Worm (Caenorhabditis elegans) whole organism, L3 larva: ENCODE data around the gene ctsa-2.
A peak's percentile ranks its signal among the peaks of the same experiment; 100 is the strongest.

Source experiments
- R02D3.7 ChIP-seq: fragments of 150-350 bp; optimal IDR thresholded peaks from 2 replicates; lab custom pipeline; 2014; ENCODE audit warnings: missing biosample characterization, missing genetic modification characterization
- ZK546.5 ChIP-seq: sonication (generic microtip); optimal IDR thresholded peaks from 2 replicates; lab custom pipeline; 2017; ENCODE audit warnings: missing biosample characterization, missing genetic modification characterization
- aly-2 ChIP-seq: fragments of 150-350 bp; optimal IDR thresholded peaks from 2 replicates; lab custom pipeline; 2014; ENCODE audit warnings: missing biosample characterization, missing genetic modification characterization
- ama-1 ChIP-seq: fragments of 150-350 bp; optimal IDR thresholded peaks from 2 replicates; lab custom pipeline; 2018
- ceh-16 ChIP-seq: sonication (generic microtip); optimal IDR thresholded peaks from 2 replicates; lab custom pipeline; 2017; ENCODE audit warnings: missing biosample characterization, missing genetic modification characterization
- ceh-28 ChIP-seq: fragments of 150-350 bp; optimal IDR thresholded peaks from 2 replicates; lab custom pipeline; 2014; ENCODE audit warnings: missing biosample characterization, missing genetic modification reagents, missing genetic modification characterization
- ceh-82 ChIP-seq: fragments of 150-350 bp; optimal IDR thresholded peaks from 2 replicates; lab custom pipeline; 2014; ENCODE audit warnings: missing biosample characterization, missing genetic modification characterization
- ceh-9 ChIP-seq: sonication (generic microtip); optimal IDR thresholded peaks from 2 replicates; lab custom pipeline; 2018; ENCODE audit warnings: missing biosample characterization, missing genetic modification characterization
- daf-12 ChIP-seq: fragments of 150-350 bp; optimal IDR thresholded peaks from 2 replicates; lab custom pipeline; 2014; ENCODE audit warnings: missing biosample characterization, missing genetic modification reagents, missing genetic modification characterization
- egl-27 ChIP-seq: sonication (generic microtip); optimal IDR thresholded peaks from 4 replicates; lab custom pipeline; 2017; ENCODE audit warnings: missing biosample characterization, missing genetic modification reagents, missing genetic modification characterization
- egl-5 ChIP-seq: fragments of 150-350 bp; optimal IDR thresholded peaks from 2 replicates; lab custom pipeline; 2017; ENCODE audit warnings: missing biosample characterization, missing genetic modification reagents, missing genetic modification characterization, inconsistent platforms
- elt-1 ChIP-seq: fragments of 150-350 bp; optimal IDR thresholded peaks from 2 replicates; lab custom pipeline; 2014; ENCODE audit warnings: missing biosample characterization, missing genetic modification characterization
- elt-2 ChIP-seq: sonication (generic microtip); optimal IDR thresholded peaks from 2 replicates; lab custom pipeline; 2016; ENCODE audit warnings: missing genetic modification reagents, mild to moderate bottlenecking, missing genetic modification characterization, missing compliant biosample characterization
- elt-3 ChIP-seq, 3 experiments: fragments of 150-350 bp in 1 of 3; sonication (generic microtip) in 2 of 3; optimal IDR thresholded peaks; 2 replicates in 2 of 3; 4 replicates in 1 of 3; lab custom pipeline; 2014 to 2017; ENCODE audit warnings: missing biosample characterization in 3 of 3, missing genetic modification characterization in 3 of 3
- eor-1 ChIP-seq, 2 experiments: fragments of 150-350 bp; optimal IDR thresholded peaks; 2 replicates each; lab custom pipeline; 2014 to 2018; ENCODE audit warnings: missing biosample characterization in 2 of 2, missing genetic modification characterization in 2 of 2
- fkh-10 ChIP-seq: sonication (generic microtip); optimal IDR thresholded peaks from 2 replicates; lab custom pipeline; 2017; ENCODE audit warnings: missing biosample characterization, missing genetic modification reagents, missing genetic modification characterization
- jun-1 ChIP-seq: fragments of 150-350 bp; optimal IDR thresholded peaks from 2 replicates; lab custom pipeline; 2014; ENCODE audit warnings: missing biosample characterization, missing genetic modification reagents, missing genetic modification characterization
- lin-15B ChIP-seq: fragments of 150-350 bp; optimal IDR thresholded peaks from 2 replicates; lab custom pipeline; 2014; ENCODE audit warnings: missing biosample characterization, missing genetic modification characterization
- lin-39 ChIP-seq: fragments of 150-350 bp; optimal IDR thresholded peaks from 2 replicates; lab custom pipeline; 2018; ENCODE audit warnings: missing biosample characterization, missing genetic modification reagents, missing genetic modification characterization
- mdl-1 ChIP-seq: fragments of 150-350 bp; optimal IDR thresholded peaks from 2 replicates; lab custom pipeline; 2014; ENCODE audit warnings: missing biosample characterization, missing genetic modification characterization
- nhr-23 ChIP-seq: fragments of 150-350 bp; optimal IDR thresholded peaks from 2 replicates; lab custom pipeline; 2014; ENCODE audit warnings: missing biosample characterization, missing genetic modification reagents, missing genetic modification characterization
- nhr-237 ChIP-seq: fragments of 150-350 bp; optimal IDR thresholded peaks from 2 replicates; lab custom pipeline; 2014; ENCODE audit warnings: missing biosample characterization, missing genetic modification characterization
- nhr-25 ChIP-seq: sonication (generic microtip); optimal IDR thresholded peaks from 2 replicates; lab custom pipeline; 2017; ENCODE audit warnings: missing biosample characterization, missing genetic modification characterization
- nhr-67 ChIP-seq: fragments of 150-350 bp; optimal IDR thresholded peaks from 2 replicates; lab custom pipeline; 2014; ENCODE audit warnings: missing biosample characterization, missing genetic modification characterization
- nhr-77 ChIP-seq: fragments of 150-350 bp; optimal IDR thresholded peaks from 2 replicates; lab custom pipeline; 2014; ENCODE audit warnings: missing biosample characterization, missing genetic modification characterization
- pha-4 ChIP-seq: fragments of 150-350 bp; optimal IDR thresholded peaks from 2 replicates; lab custom pipeline; 2014; ENCODE audit warnings: missing biosample characterization, missing genetic modification reagents, missing genetic modification characterization
- pqm-1 ChIP-seq: fragments of 150-350 bp; optimal IDR thresholded peaks from 2 replicates; lab custom pipeline; 2017; ENCODE audit warnings: missing biosample characterization, missing genetic modification characterization, inconsistent platforms
- skn-1 ChIP-seq: fragments of 150-350 bp; optimal IDR thresholded peaks from 2 replicates; lab custom pipeline; 2014; ENCODE audit warnings: missing biosample characterization, missing genetic modification characterization
- snpc-4 ChIP-seq: fragments of 150-350 bp; optimal IDR thresholded peaks from 2 replicates; lab custom pipeline; 2014; ENCODE audit warnings: missing biosample characterization, missing genetic modification characterization
- unc-39 ChIP-seq: sonication (generic microtip); optimal IDR thresholded peaks from 4 replicates; lab custom pipeline; 2017; ENCODE audit warnings: missing biosample characterization, missing genetic modification characterization
- unc-62 ChIP-seq: fragments of 150-350 bp; sonication (generic microtip); optimal IDR thresholded peaks from 4 replicates; lab custom pipeline; 2014; ENCODE audit warnings: missing biosample characterization, missing genetic modification reagents, missing genetic modification characterization
- zag-1 ChIP-seq: fragments of 150-350 bp; optimal IDR thresholded peaks from 2 replicates; lab custom pipeline; 2014; ENCODE audit warnings: missing biosample characterization, missing genetic modification characterization
- ztf-11 ChIP-seq: fragments of 150-350 bp; optimal IDR thresholded peaks from 2 replicates; lab custom pipeline; 2014; ENCODE audit warnings: missing biosample characterization, missing genetic modification characterization
- ztf-4 ChIP-seq: fragments of 150-350 bp; optimal IDR thresholded peaks from 2 replicates; lab custom pipeline; 2014; ENCODE audit warnings: missing biosample characterization, missing genetic modification characterization

ctsa-2 gene

ce11 chrX:6430510-6430909, at the start of gene ctsa-2:
TSS of gene ctsa-2 (minus strand) at chrX:6430610.
- TF ChIP-seq ZK546.5 (tag; lab: Kevin White, UChicago) (no peak), elt-2 (tag; lab: Kevin White, UChicago) (peak; percentile 4)

ce11 chrX:6476540-6476939, 46.1 kb upstream of the ctsa-2 start, which contains the start of gene C15B12.1:
TSS of gene C15B12.1 (plus strand) at chrX:6476810.
- no peak for TF ChIP-seq nhr-25 (tag; lab: Kevin White, UChicago)
- no peak for TF ChIP-seq ama-1 (lab: Kevin White, UChicago)
- no peak for TF ChIP-seq elt-1 (tag; lab: Kevin White, UChicago)
- TF ChIP-seq aly-2, result no peak
- TF ChIP-seq eor-1 (tag; optimal IDR thresholded peaks at IDR 0.05; lab: Kevin White, UChicago), result no peak
- peak; percentile 67 for TF ChIP-seq elt-2 (tag; lab: Kevin White, UChicago)
- no peak for TF ChIP-seq unc-39
- no peak for TF ChIP-seq skn-1 (tag; lab: Kevin White, UChicago)
- no peak for TF ChIP-seq ztf-11 (tag; lab: Kevin White, UChicago)
- TF ChIP-seq ceh-16 (tag; lab: Kevin White, UChicago), result no peak
- no peak for TF ChIP-seq ceh-82 (tag; lab: Kevin White, UChicago)
- TF ChIP-seq jun-1 (tag; lab: Kevin White, UChicago), result no peak
- TF ChIP-seq ztf-4 (tag; lab: Kevin White, UChicago), result no peak
- TF ChIP-seq nhr-237 (tag; lab: Kevin White, UChicago), result no peak
- TF ChIP-seq pqm-1 (tag; lab: Kevin White, UChicago), result peak; percentile 76
- TF ChIP-seq elt-3 (tag; optimal IDR thresholded peaks at IDR 0.05; lab: Kevin White, UChicago), result no peak
- TF ChIP-seq ceh-28 (tag; lab: Kevin White, UChicago), result no peak

DNA sequence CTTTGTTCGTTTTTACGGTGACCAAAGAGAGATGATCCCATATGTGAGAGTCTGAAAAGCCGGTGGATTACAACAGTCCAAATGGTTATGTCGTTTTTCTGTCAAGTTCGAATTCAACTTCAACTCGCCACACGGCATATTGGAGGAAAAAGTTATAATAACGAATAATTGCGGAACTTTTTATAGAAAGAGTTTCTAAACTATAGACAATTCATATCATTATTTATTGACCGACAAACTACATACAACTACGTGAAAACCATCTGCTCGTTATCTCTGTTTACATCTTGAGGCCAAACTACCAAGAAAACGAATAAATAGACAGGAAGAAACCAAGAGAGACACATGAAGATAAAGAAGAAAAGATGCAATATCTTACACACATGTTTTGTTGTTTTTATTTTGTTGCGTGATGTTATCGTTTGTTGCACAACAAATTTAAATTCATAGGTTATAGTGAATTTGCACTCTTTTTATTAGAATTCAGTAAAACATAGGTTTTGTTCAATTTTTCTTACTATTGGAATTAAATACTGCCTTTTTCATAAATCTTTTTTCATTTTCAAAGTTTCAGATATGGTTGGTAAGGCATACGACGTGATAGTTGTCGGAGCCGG, 43.4 kb upstream of the ctsa-2 start, which contains the start of the genes C15B12.4 and C15B12.8:
TSS of gene C15B12.4 (minus strand) at position 51 of the 617 bp plus-strand sequence.
TSS of gene C15B12.8 (plus strand) at position 567 of the 617 bp plus-strand sequence.
- TF ChIP-seq ceh-16 (tag; lab: Kevin White, UChicago) (no peak), nhr-67 (tag; lab: Kevin White, UChicago) (no peak), ceh-28 (tag; lab: Kevin White, UChicago) (no peak), daf-12 (tag; lab: Kevin White, UChicago) (no peak), R02D3.7 (no peak), elt-2 (tag; lab: Kevin White, UChicago) (no peak), ceh-9 (tag; lab: Kevin White, UChicago) (no peak), nhr-23 (tag; lab: Kevin White, UChicago) (no peak), elt-1 (tag; lab: Kevin White, UChicago) (no peak), egl-27 (tag; lab: Kevin White, UChicago) (no peak), nhr-237 (tag; lab: Kevin White, UChicago) (no peak), zag-1 (no peak), eor-1 (tag; optimal IDR thresholded peaks at IDR 0.05; lab: Kevin White, UChicago) (no peak), mdl-1 (tag; lab: Kevin White, UChicago) (no peak), lin-15B (tag; lab: Kevin White, UChicago) (no peak), lin-39 (tag; lab: Kevin White, UChicago) (no peak), fkh-10 (GFP tag; lab: Kevin White, UChicago) (no peak), unc-62 (GFP tag; lab: Kevin White, UChicago) (no peak), ceh-82 (tag; lab: Kevin White, UChicago) (no peak)

DNA sequence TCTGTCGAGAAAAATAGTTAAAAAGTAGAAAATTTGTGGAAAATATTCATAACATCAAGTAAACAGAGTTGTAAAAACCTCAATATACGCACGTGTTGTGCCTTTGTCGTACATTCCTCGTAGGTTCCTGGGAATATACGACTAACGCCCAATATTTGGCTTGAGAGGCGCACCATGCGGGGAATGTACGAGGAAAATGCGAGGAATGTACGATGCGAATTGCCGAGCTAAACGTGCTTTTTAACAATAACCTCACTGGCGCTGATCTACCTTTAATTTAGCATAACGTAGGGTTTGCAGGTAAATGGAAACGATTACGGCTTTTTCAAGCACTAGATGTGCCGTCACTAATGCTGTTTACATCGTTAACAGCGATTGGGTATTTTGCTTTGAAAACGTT, 38.1 kb upstream of the ctsa-2 start, which contains the start of gene C15B12.9:
TSS of gene C15B12.9 (plus strand) at position 301 of the 400 bp plus-strand sequence.
- TF ChIP-seq jun-1 (tag; lab: Kevin White, UChicago) (no peak), nhr-77 (tag; lab: Kevin White, UChicago) (no peak), snpc-4 (no peak), fkh-10 (GFP tag; lab: Kevin White, UChicago) (no peak), ztf-4 (tag; lab: Kevin White, UChicago) (no peak), ceh-16 (tag; lab: Kevin White, UChicago) (no peak), pha-4 (tag; lab: Kevin White, UChicago) (no peak), pqm-1 (tag; lab: Kevin White, UChicago) (no peak), unc-62 (GFP tag; lab: Kevin White, UChicago) (no peak), ama-1 (lab: Kevin White, UChicago) (no peak), egl-5 (tag; lab: Kevin White, UChicago) (no peak)
